Worm (Caenorhabditis elegans): Measurements from ENCODE around the gene hpl-2.

Gene hpl-2

DNA sequence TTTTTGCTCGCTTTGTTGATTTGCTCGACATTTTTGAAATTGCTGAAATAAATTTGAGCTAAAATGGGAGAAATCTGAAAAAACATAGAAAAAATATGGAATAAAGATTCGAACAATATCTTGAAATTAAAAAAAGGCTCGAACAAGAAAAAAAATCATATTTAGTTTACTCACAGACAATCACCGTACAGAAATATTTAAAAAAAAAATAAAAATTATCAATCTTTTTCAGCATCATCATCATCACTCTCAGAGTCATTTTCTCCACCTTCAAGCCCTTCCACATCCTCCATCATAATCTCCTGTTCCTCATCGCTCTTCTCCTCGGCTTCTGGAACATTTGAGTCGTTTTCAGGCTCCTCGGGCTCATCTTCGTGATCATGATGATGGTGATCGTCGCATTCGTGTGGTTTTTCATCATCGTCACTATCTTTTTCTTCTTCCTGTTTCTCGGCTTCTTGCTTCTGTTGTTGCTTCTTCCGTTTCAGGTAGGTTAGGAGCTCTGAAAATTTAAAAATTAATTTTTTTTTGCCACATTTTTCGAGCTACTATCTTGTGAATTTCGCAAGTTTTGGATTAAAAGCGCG is at the start of gene hpl-2:
Gene hpl-2 (minus strand): TSS at position 51 of the 587 bp plus-strand sequence.
- TF ChIP-seq rnt-1 (tag; optimal IDR thresholded peaks at IDR 0.05) (no peak), lin-14 (GFP tag; optimal IDR thresholded peaks at IDR 0.05) (no peak), vab-15 (tag; optimal IDR thresholded peaks at IDR 0.05) (no peak), dpl-1 (GFP tag; optimal IDR thresholded peaks at IDR 0.05) (no peak), efl-1 (optimal IDR thresholded peaks at IDR 0.05) (no peak), efl-1 (GFP tag; optimal IDR thresholded peaks at IDR 0.05 in 1 of 2) (peak in 1 of 2 experiments; percentile 93), ceh-82 (tag; optimal IDR thresholded peaks at IDR 0.05) (no peak), pax-3 (tag; optimal IDR thresholded peaks at IDR 0.05) (no peak)

DNA sequence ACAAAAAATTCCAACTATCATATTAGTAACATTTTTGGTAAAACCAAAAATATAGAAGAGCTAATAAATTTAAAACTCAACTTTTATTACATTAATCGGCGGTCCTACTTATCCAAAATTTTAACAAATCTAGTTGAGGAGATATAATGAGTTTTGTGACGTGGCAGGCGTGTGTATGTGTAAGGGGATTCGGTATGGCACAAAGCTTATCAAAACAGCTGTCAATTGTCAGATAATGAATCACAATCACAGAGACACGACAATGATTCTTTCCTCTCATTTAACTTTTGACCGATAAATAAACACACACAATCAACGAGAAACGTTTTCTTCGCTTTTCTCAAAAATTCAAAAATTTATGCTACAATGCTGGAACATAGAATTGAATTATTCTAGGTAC is 46.7 kb upstream of the hpl-2 start, which contains the start of gene K11D9.3:
Gene K11D9.3 (minus strand): TSS at position 181 of the 400 bp plus-strand sequence.
- peak; percentile 37 for TF ChIP-seq nhr-71 (tag; optimal IDR thresholded peaks at IDR 0.05)
- TF ChIP-seq lsy-2 (tag; optimal IDR thresholded peaks at IDR 0.05): peak in 1 of 2 experiments; percentile 10
- TF ChIP-seq pag-3 (tag; optimal IDR thresholded peaks at IDR 0.05; ENCODE audit: borderline replicate concordance, insufficient read depth): peak; percentile 59
- no peak for TF ChIP-seq nhr-20 (tag; optimal IDR thresholded peaks at IDR 0.05)
- TF ChIP-seq rnt-1 (tag; optimal IDR thresholded peaks at IDR 0.05): peak; percentile 39
- TF ChIP-seq egl-27 (tag; optimal IDR thresholded peaks at IDR 0.05): no peak
- no peak for TF ChIP-seq isw-1 (GFP tag; IDR thresholded peaks at IDR 0.05)
- no peak for TF ChIP-seq blmp-1 (tag; optimal IDR thresholded peaks at IDR 0.05)
- TF ChIP-seq ztf-11 (tag; optimal IDR thresholded peaks at IDR 0.05): no peak
- no peak for TF ChIP-seq ets-5 (GFP tag; IDR thresholded peaks at IDR 0.05)

DNA sequence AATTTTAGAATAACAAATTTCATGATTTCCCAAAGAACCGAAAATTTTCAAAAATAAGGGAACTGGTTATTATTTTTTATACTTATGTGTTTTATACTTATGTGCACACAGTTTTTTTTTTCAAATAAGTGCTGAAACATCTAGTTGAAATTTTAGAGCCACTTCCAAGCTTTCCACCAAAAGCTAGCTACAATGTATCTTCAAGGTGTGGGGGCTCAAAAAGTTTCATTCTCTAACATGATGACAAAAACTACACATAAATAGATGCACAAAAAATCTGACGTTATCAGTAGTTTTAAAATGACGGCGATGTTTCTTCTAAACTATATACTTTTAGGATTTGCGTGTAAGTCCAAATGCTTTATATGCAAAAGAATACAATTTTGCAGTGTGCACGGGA is 38.7 kb upstream of the hpl-2 start, which contains the start of gene clec-163:
Gene clec-163 (plus strand): TSS at position 301 of the 400 bp plus-strand sequence.
- TF ChIP-seq ceh-8 (GFP tag; optimal IDR thresholded peaks at IDR 0.05) (no peak), ceh-63 (GFP tag; optimal IDR thresholded peaks at IDR 0.05) (no peak), nhr-90 (tag; optimal IDR thresholded peaks at IDR 0.05; ENCODE audit: poor library complexity) (no peak), C34B4.2 (tag; optimal IDR thresholded peaks at IDR 0.05) (no peak), mep-1 (tag; optimal IDR thresholded peaks at IDR 0.05) (no peak)

DNA sequence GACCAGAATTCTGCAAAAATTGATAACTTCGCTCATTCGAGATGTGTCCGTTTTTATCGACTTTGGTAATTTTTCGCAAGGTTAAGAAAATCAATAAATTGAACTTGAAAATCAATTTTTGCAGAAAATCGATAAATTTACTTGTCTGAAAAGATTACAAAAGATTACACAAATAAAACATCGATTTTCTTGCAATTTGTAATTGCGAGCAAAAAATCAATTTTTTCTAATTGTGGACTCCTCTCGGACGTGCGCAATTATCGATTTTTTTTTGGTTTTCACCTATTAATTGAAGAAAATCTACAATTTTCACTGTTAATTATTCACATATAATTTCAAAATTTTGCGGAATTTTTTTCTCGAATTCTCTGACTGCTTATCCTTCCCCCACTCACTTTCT is 35.9 kb upstream of the hpl-2 start:
- TF ChIP-seq unc-130 (tag; optimal IDR thresholded peaks at IDR 0.05): no peak
- TF ChIP-seq zip-4 (GFP tag; optimal IDR thresholded peaks at IDR 0.05): no peak
- TF ChIP-seq unc-86 (tag; optimal IDR thresholded peaks at IDR 0.05): no peak
- TF ChIP-seq nhr-12 (tag; optimal IDR thresholded peaks at IDR 0.05): no peak
- TF ChIP-seq mef-2 (tag; optimal IDR thresholded peaks at IDR 0.05): no peak
- no peak for TF ChIP-seq ama-1 (optimal IDR thresholded peaks at IDR 0.05)
- no peak for TF ChIP-seq nhr-19 (GFP tag; conservative IDR thresholded peaks at IDR 0.05)
- no peak for TF ChIP-seq ces-1 (GFP tag; optimal IDR thresholded peaks at IDR 0.05)
- no peak for TF ChIP-seq elt-2 (tag; optimal IDR thresholded peaks at IDR 0.05)

DNA sequence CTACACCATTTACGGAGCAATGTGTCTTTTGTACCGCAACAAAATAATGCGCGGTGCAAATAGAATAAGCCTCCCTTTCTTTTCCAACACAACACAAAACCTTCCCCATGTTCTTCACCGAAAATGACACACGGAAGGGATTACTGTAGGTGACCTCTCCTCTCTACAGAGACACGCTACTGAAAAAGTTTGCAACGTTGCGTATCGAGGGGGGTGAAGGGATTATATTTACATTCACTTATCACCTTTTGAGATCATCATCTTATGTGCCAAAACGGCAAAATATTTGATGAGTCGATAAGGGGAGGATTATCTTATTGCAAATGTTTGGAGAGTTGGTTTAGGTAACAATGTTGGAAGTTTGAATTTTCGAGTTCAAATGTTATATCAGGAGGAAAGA is 27.7 kb upstream of the hpl-2 start:
- TF ChIP-seq ets-5 (GFP tag; IDR thresholded peaks at IDR 0.05) (no peak), nhr-84 (tag; optimal IDR thresholded peaks at IDR 0.05) (no peak), nhr-77 (tag; optimal IDR thresholded peaks at IDR 0.05) (no peak)

DNA sequence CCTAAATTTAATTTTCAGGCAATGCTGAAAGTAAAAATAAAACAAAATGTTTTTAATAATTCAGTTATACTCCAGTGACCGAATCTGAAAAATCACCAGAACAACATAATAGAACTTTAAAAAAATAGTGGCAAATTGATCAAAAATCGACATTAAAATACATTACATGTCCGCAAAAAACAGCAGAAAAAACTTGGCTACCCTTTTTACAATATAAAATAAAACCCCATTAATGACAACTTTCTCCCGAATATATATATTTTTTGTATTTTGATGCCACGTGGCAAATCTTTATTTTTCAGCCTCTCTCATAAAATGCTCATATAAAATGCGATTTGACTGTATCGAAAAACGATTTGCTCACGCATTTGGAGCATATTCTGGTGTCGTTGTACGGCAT is 26.2 kb upstream of the hpl-2 start, which contains the start of gene ptr-19:
Gene ptr-19 (plus strand): TSS at position 301 of the 400 bp plus-strand sequence.
- TF ChIP-seq F16B12.6 (tag; optimal IDR thresholded peaks at IDR 0.05) (no peak), vab-15 (tag; optimal IDR thresholded peaks at IDR 0.05) (no peak), mef-2 (tag; optimal IDR thresholded peaks at IDR 0.05) (no peak), mdl-1 (tag; optimal IDR thresholded peaks at IDR 0.05) (no peak), pax-3 (tag; optimal IDR thresholded peaks at IDR 0.05) (no peak), nhr-85 (tag) (peak; percentile 47), efl-1 (optimal IDR thresholded peaks at IDR 0.05) (no peak), efl-1 (GFP tag; optimal IDR thresholded peaks at IDR 0.05 in 1 of 2) (peak in 1 of 2 experiments; percentile 69), aly-2 (tag; optimal IDR thresholded peaks at IDR 0.05) (no peak), hpl-2 (GFP tag; optimal IDR thresholded peaks at IDR 0.05) (no peak)

All from whole organism, L1 larva.